Worm (Caenorhabditis elegans) whole organism, L4 larva: ENCODE measurements around the gene T22C8.6.

Source experiments
- F10B5.3 ChIP-seq: sonication (generic microtip); optimal IDR thresholded peaks from 2 replicates; lab custom pipeline; 2016; ENCODE audit warnings: mild to moderate bottlenecking, missing genetic modification characterization, missing compliant biosample characterization
- Y5F2A.4 ChIP-seq: fragments of 200-800 bp; sonication (Bioruptor generic); optimal IDR thresholded peaks from 2 replicates; lab custom pipeline; 2018; ENCODE audit warnings: mild to moderate bottlenecking, missing genetic modification characterization, missing compliant biosample characterization
- ZK337.2 ChIP-seq: fragments of 200-800 bp; sonication (Bioruptor generic); IDR thresholded peaks from 2 replicates; pipeline ENCODE4 v1.3.6; 2022; ENCODE audit warnings: missing genetic modification reagents, missing genetic modification characterization, missing compliant biosample characterization
- aha-1 ChIP-seq: fragments of 150-350 bp; peaks from one replicate; lab custom pipeline; 2014; ENCODE audit warnings: missing biosample characterization, missing genetic modification characterization
- arid-1 ChIP-seq: fragments of 200-800 bp; sonication (Bioruptor generic); conservative IDR thresholded peaks from 2 replicates; pipeline ENCODE4 v1.3.6; 2022; ENCODE audit warnings: missing genetic modification reagents, missing genetic modification characterization, missing compliant biosample characterization
- ceh-28 ChIP-seq: fragments of 150-350 bp; optimal IDR thresholded peaks from 2 replicates; lab custom pipeline; 2014; ENCODE audit warnings: missing biosample characterization, missing genetic modification reagents, missing genetic modification characterization
- ceh-32 ChIP-seq: sonication (generic microtip); optimal IDR thresholded peaks from 2 replicates; lab custom pipeline; 2016; ENCODE audit warnings: mild to moderate bottlenecking, missing genetic modification characterization, missing compliant biosample characterization; ENCODE audit not compliant: poor library complexity
- ces-1 ChIP-seq: fragments of 150-350 bp; sonication (generic microtip); optimal IDR thresholded peaks from 4 replicates; lab custom pipeline; 2014; ENCODE audit warnings: missing biosample characterization, missing genetic modification reagents, missing genetic modification characterization
- duxl-1 ChIP-seq: sonication (generic microtip); optimal IDR thresholded peaks from 2 replicates; lab custom pipeline; 2016; ENCODE audit warnings: mild to moderate bottlenecking, missing genetic modification characterization, moderate library complexity, missing compliant biosample characterization; ENCODE audit not compliant: poor library complexity
- egl-43 ChIP-seq: fragments of 200-800 bp; sonication (Bioruptor generic); IDR thresholded peaks from 2 replicates; pipeline ENCODE4 v1.3.6; 2022; ENCODE audit warnings: missing genetic modification reagents, missing genetic modification characterization, missing compliant biosample characterization
- fkh-10 ChIP-seq: fragments of 150-350 bp; optimal IDR thresholded peaks from 2 replicates; lab custom pipeline; 2014; ENCODE audit warnings: missing biosample characterization, missing genetic modification reagents, missing genetic modification characterization
- hif-1 ChIP-seq, 2 experiments: sonication (generic microtip); optimal IDR thresholded peaks; 2 replicates each; lab custom pipeline; 2016 to 2017; ENCODE audit warnings: missing compliant biosample characterization in 2 of 2, missing genetic modification characterization in 2 of 2, missing genetic modification reagents in 2 of 2, missing genotype in 2 of 2, mild to moderate bottlenecking in 1 of 2
- jun-1 ChIP-seq: fragments of 150-350 bp; optimal IDR thresholded peaks from 2 replicates; lab custom pipeline; 2014; ENCODE audit warnings: missing biosample characterization, missing genetic modification reagents, missing genetic modification characterization
- lim-7 ChIP-seq: fragments of 200-800 bp; sonication (Bioruptor generic); IDR thresholded peaks from 2 replicates; pipeline ENCODE4 v1.3.6; 2022; ENCODE audit warnings: missing genetic modification characterization, missing compliant biosample characterization
- lin-1 ChIP-seq: fragments of 200-800 bp; sonication (Bioruptor generic); IDR thresholded peaks from 2 replicates; pipeline ENCODE4 v1.3.6; 2022; ENCODE audit warnings: missing genetic modification reagents, missing genetic modification characterization, missing compliant biosample characterization
- lin-13 ChIP-seq: fragments of 150-350 bp; optimal IDR thresholded peaks from 2 replicates; lab custom pipeline; 2014; ENCODE audit warnings: missing biosample characterization, missing genetic modification reagents, missing genetic modification characterization
- lin-29 ChIP-seq: fragments of 200-800 bp; sonication (Bioruptor generic); IDR thresholded peaks from 2 replicates; pipeline ENCODE4 v1.3.6; 2022; ENCODE audit warnings: missing genetic modification reagents, missing genetic modification characterization, missing compliant biosample characterization
- lin-38 ChIP-seq: fragments of 200-800 bp; sonication (Bioruptor generic); IDR thresholded peaks from 2 replicates; pipeline ENCODE4 v1.3.6; 2022; ENCODE audit warnings: missing genetic modification reagents, missing genetic modification characterization, missing compliant biosample characterization
- lin-39 ChIP-seq: fragments of 150-350 bp; optimal IDR thresholded peaks from 2 replicates; lab custom pipeline; 2014; ENCODE audit warnings: missing biosample characterization, missing genetic modification reagents, missing genetic modification characterization
- mdt-29 ChIP-seq: fragments of 200-800 bp; sonication (Bioruptor generic); IDR thresholded peaks from 2 replicates; pipeline ENCODE4 v1.3.6; 2022; ENCODE audit warnings: missing genetic modification reagents, missing genetic modification characterization, missing compliant biosample characterization
- mep-1 ChIP-seq: fragments of 150-350 bp; sonication (generic microtip); optimal IDR thresholded peaks from 3 replicates; lab custom pipeline; 2014; ENCODE audit warnings: missing biosample characterization, missing genetic modification characterization
- nhr-10 ChIP-seq: fragments of 150-350 bp; optimal IDR thresholded peaks from 2 replicates; lab custom pipeline; 2014; ENCODE audit warnings: missing biosample characterization, missing genetic modification characterization
- nhr-11 ChIP-seq: fragments of 150-350 bp; optimal IDR thresholded peaks from 2 replicates; lab custom pipeline; 2014; ENCODE audit warnings: missing biosample characterization, missing genetic modification characterization
- nhr-111 ChIP-seq: fragments of 200-800 bp; sonication (Bioruptor generic); optimal IDR thresholded peaks from 2 replicates; lab custom pipeline; 2018; ENCODE audit warnings: mild to moderate bottlenecking, missing genetic modification characterization, missing compliant biosample characterization
- nhr-237 ChIP-seq: sonication (generic microtip); optimal IDR thresholded peaks from 2 replicates; lab custom pipeline; 2017; ENCODE audit warnings: missing biosample characterization, missing genetic modification characterization
- nhr-28 ChIP-seq: fragments of 150-350 bp; optimal IDR thresholded peaks from 2 replicates; lab custom pipeline; 2014; ENCODE audit warnings: missing biosample characterization, missing genetic modification characterization
- nhr-48 ChIP-seq: sonication (generic microtip); optimal IDR thresholded peaks from 2 replicates; lab custom pipeline; 2016; ENCODE audit warnings: mild to moderate bottlenecking, missing genetic modification characterization, missing compliant biosample characterization
- nhr-6 ChIP-seq: fragments of 150-350 bp; optimal IDR thresholded peaks from 2 replicates; lab custom pipeline; 2014; ENCODE audit warnings: missing biosample characterization, missing genetic modification characterization
- sdz-12 ChIP-seq: fragments of 200-800 bp; sonication (Bioruptor generic); optimal IDR thresholded peaks from 2 replicates; lab custom pipeline; 2018; ENCODE audit warnings: mild to moderate bottlenecking, missing genetic modification characterization, missing compliant biosample characterization
- set-16 ChIP-seq: fragments of 200-800 bp; sonication (Bioruptor generic); IDR thresholded peaks from 2 replicates; pipeline ENCODE4 v1.3.6; 2022; ENCODE audit warnings: missing genetic modification reagents, missing genetic modification characterization, missing compliant biosample characterization
- tag-97 ChIP-seq: fragments of 200-800 bp; sonication (Bioruptor generic); IDR thresholded peaks from 2 replicates; pipeline ENCODE4 v1.3.6; 2022; ENCODE audit warnings: missing genetic modification characterization, missing compliant biosample characterization
- unc-62 ChIP-seq, 3 experiments: fragments of 150-350 bp in 1 of 3; sonication (generic microtip); optimal IDR thresholded peaks in 2 of 3; peaks in 1 of 3; 1 replicate in 1 of 3; 2 replicates in 2 of 3; lab custom pipeline; 2014 to 2017; ENCODE audit warnings: missing biosample characterization in 3 of 3, missing genetic modification characterization in 3 of 3, missing genetic modification reagents in 3 of 3, missing genotype in 1 of 3
- vab-7 ChIP-seq: fragments of 200-800 bp; sonication (Bioruptor generic); IDR thresholded peaks from 2 replicates; pipeline ENCODE4 v1.3.6; 2022; ENCODE audit warnings: missing genetic modification reagents, missing genetic modification characterization, missing compliant biosample characterization
- zfp-2 ChIP-seq: sonication (generic microtip); optimal IDR thresholded peaks from 2 replicates; lab custom pipeline; 2016; ENCODE audit warnings: mild to moderate bottlenecking, missing genetic modification characterization, missing compliant biosample characterization
- ztf-11 ChIP-seq: fragments of 150-350 bp; optimal IDR thresholded peaks from 2 replicates; lab custom pipeline; 2014; ENCODE audit warnings: missing biosample characterization, missing genetic modification characterization
- ztf-7 ChIP-seq: fragments of 150-350 bp; optimal IDR thresholded peaks from 2 replicates; lab custom pipeline; 2014; ENCODE audit warnings: missing biosample characterization, missing genetic modification characterization

T22C8.6 gene

ce11 chrII:8639553-8639952 lies 9.5 kb upstream of the T22C8.6 start:
- TF ChIP-seq ces-1 (GFP tag; lab: Kevin White, UChicago) (no peak), ceh-32 (tag; lab: Kevin White, UChicago) (no peak), aha-1 (tag; lab: Kevin White, UChicago) (peak; percentile 26), lin-38 (no peak), unc-62 (GFP tag; optimal IDR thresholded peaks at IDR 0.05 in 1 of 2; lab: Kevin White, UChicago) (peak in 1 of 2 experiments; percentile 96), unc-62 (tag; optimal IDR thresholded peaks at IDR 0.05; lab: Kevin White, UChicago) (no peak)

DNA sequence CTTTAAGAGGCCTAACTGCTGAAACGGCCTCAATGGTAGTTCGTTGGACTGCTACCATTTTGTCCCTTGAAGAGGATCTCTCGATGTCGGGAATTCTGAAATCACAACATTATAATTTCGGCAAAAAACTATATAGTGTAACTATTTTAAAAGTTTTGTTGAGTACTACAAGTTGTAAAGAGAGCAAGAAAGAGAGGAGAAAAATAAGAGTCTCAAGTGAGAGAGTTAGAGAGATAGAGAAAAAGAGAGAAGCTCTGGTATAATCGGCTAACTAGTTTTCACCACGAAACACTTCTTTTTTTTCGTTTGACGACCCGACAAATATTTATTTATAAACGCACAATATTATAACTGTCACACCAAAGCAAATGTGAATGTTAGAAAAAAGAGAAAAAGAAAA lies 7.5 kb upstream of the T22C8.6 start, which contains the start of gene vab-9:
Gene vab-9 (minus strand): TSS at position 101 of the 400 bp plus-strand sequence.
- TF ChIP-seq lin-1 (GFP tag; lab: Robert Waterston, UW) (no peak), mdt-29 (GFP tag; lab: Robert Waterston, UW) (no peak), nhr-28 (tag; lab: Kevin White, UChicago) (no peak), duxl-1 (tag; lab: Kevin White, UChicago) (no peak), Y5F2A.4 (GFP tag; lab: Kevin White, UChicago) (no peak), ceh-32 (tag; lab: Kevin White, UChicago) (no peak), lin-13 (GFP tag; lab: Kevin White, UChicago) (no peak), egl-43 (GFP tag; lab: Robert Waterston, UW) (no peak), ces-1 (GFP tag; lab: Kevin White, UChicago) (no peak), fkh-10 (no peak), sdz-12 (no peak)
- TF ChIP-seq, all 104 proteins: peak for 0

DNA sequence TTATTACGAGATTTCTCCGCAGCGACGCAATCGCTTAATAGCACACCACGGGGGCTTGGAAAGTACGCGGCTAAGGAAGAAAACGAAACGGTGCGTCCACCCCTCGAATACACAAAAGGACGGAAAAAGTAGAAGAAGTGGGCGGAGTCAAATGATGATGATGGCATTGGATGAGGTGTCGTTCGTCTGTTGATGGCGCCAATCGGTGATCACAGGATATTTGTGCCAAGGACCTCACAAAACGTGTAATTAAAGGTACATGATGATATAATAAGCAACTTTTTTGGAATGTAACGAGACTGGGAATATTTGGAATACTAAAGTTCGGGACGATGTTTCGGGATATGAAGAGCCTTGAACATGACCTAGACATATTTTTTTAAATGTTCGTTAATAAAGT lies 4.3 kb upstream of the T22C8.6 start, which contains the start of gene cutl-12:
Gene cutl-12 (minus strand): TSS at position 101 of the 400 bp plus-strand sequence.
- no peak for TF ChIP-seq jun-1
- no peak for TF ChIP-seq aha-1 (tag; lab: Kevin White, UChicago)
- TF ChIP-seq nhr-6 (tag; lab: Kevin White, UChicago), result no peak
- TF ChIP-seq zfp-2, result no peak
- TF ChIP-seq ceh-28 (tag; lab: Kevin White, UChicago), result no peak
- no peak for TF ChIP-seq ztf-7
- no peak for TF ChIP-seq nhr-111 (GFP tag; lab: Kevin White, UChicago)
- TF ChIP-seq nhr-11 (tag; lab: Kevin White, UChicago), result no peak
- TF ChIP-seq nhr-237 (tag; lab: Kevin White, UChicago), result no peak
- TF ChIP-seq ceh-32 (tag; lab: Kevin White, UChicago), result no peak
- TF ChIP-seq tag-97 (GFP tag; lab: Robert Waterston, UW), result no peak
- TF ChIP-seq hif-1 (tag; optimal IDR thresholded peaks at IDR 0.05; lab: Kevin White, UChicago), result no peak
- TF ChIP-seq lin-39 (tag; lab: Kevin White, UChicago), result no peak
- no peak for TF ChIP-seq lim-7 (GFP tag; lab: Robert Waterston, UW)
- no peak for TF ChIP-seq F10B5.3 (tag; lab: Kevin White, UChicago)
- no peak for TF ChIP-seq lin-29 (GFP tag; lab: Robert Waterston, UW)
- no peak for TF ChIP-seq set-16
- TF ChIP-seq ZK337.2 (GFP tag; lab: Robert Waterston, UW), result no peak
- TF ChIP-seq duxl-1 (tag; lab: Kevin White, UChicago), result no peak

- TF ChIP-seq nhr-237 (tag; lab: Kevin White, UChicago), result no peak
- no peak for TF ChIP-seq ztf-11 (tag; lab: Kevin White, UChicago)
- no peak for TF ChIP-seq vab-7 (GFP tag; lab: Robert Waterston, UW)
- no peak for TF ChIP-seq unc-62 (GFP tag; optimal IDR thresholded peaks at IDR 0.05 in 1 of 2; lab: Kevin White, UChicago)
- TF ChIP-seq unc-62 (tag; optimal IDR thresholded peaks at IDR 0.05; lab: Kevin White, UChicago), result no peak
- TF ChIP-seq lim-7 (GFP tag; lab: Robert Waterston, UW), result 0 out of 2 replicates have a peak, but pooled peaks have one; percentile 30
- TF ChIP-seq arid-1 (GFP tag; lab: Robert Waterston, UW), result 0 out of 2 replicates have a peak, but pooled peaks have one; percentile 13
- no peak for TF ChIP-seq mep-1 (tag; lab: Kevin White, UChicago)
- TF ChIP-seq ceh-28 (tag; lab: Kevin White, UChicago), result no peak
- no peak for TF ChIP-seq nhr-48 (tag; lab: Kevin White, UChicago)
- TF ChIP-seq nhr-10, result no peak
Measured at ce11 chrII:8631766-8632165, 1.7 kb upstream of the T22C8.6 start.
